Worm (Caenorhabditis elegans) whole organism, early embryonic: Measurements from ENCODE around the gene memi-1.

Source experiments
- B0310.2 ChIP-seq: sonication (generic microtip); optimal IDR thresholded peaks from 2 replicates; lab custom pipeline; 2016; ENCODE audit warnings: mild to moderate bottlenecking, missing genetic modification characterization, missing compliant biosample characterization
- aly-1 ChIP-seq: sonication (generic microtip); optimal IDR thresholded peaks from 2 replicates; lab custom pipeline; 2016; ENCODE audit warnings: missing genetic modification characterization, missing compliant biosample characterization
- ama-1 ChIP-seq: fragments of 150-350 bp; optimal IDR thresholded peaks from 2 replicates; lab custom pipeline; 2014
- ceh-13 ChIP-seq: fragments of 200-800 bp; sonication (Bioruptor generic); optimal IDR thresholded peaks from 2 replicates; lab custom pipeline; 2018; ENCODE audit warnings: mild to moderate bottlenecking, missing genetic modification characterization, missing compliant biosample characterization
- ceh-36 ChIP-seq: sonication (generic microtip); optimal IDR thresholded peaks from 2 replicates; lab custom pipeline; 2016; ENCODE audit warnings: missing genetic modification characterization, inconsistent platforms, missing compliant biosample characterization
- ets-7 ChIP-seq: sonication (generic microtip); optimal IDR thresholded peaks from 2 replicates; lab custom pipeline; 2016; ENCODE audit warnings: missing genotype, missing genetic modification characterization, missing compliant biosample characterization
- flt-1 ChIP-seq: fragments of 200-800 bp; sonication (Bioruptor generic); IDR thresholded peaks from 2 replicates; pipeline ENCODE4 v1.3.6; 2022; ENCODE audit warnings: missing genetic modification characterization, missing compliant biosample characterization
- hmbx-1 ChIP-seq: sonication (generic microtip); optimal IDR thresholded peaks from 2 replicates; lab custom pipeline; 2016; ENCODE audit warnings: mild to moderate bottlenecking, missing genetic modification characterization, missing compliant biosample characterization
- hmg-4 ChIP-seq: fragments of 200-800 bp; sonication (Bioruptor generic); optimal IDR thresholded peaks from 2 replicates; lab custom pipeline; 2018; ENCODE audit warnings: mild to moderate bottlenecking, missing genetic modification characterization, missing compliant biosample characterization
- hnd-1 ChIP-seq: sonication (generic microtip); optimal IDR thresholded peaks from 2 replicates; lab custom pipeline; 2016; ENCODE audit warnings: missing genetic modification characterization, missing compliant biosample characterization
- scrt-1 ChIP-seq: fragments of 200-800 bp; sonication (Bioruptor generic); IDR thresholded peaks from 2 replicates; pipeline ENCODE4 v1.3.6; 2022; ENCODE audit warnings: missing genetic modification characterization, missing compliant biosample characterization
- sea-1 ChIP-seq: fragments of 200-800 bp; sonication (Bioruptor generic); conservative IDR thresholded peaks from 2 replicates; pipeline ENCODE4 v1.3.6; 2022; ENCODE audit warnings: missing genetic modification characterization, missing compliant biosample characterization
- tbx-11 ChIP-seq: fragments of 200-800 bp; sonication (Bioruptor generic); IDR thresholded peaks from 2 replicates; pipeline ENCODE4 v1.3.6; 2022; ENCODE audit warnings: missing genetic modification characterization, missing compliant biosample characterization
- tbx-37 ChIP-seq: fragments of 200-800 bp; sonication (Bioruptor generic); conservative IDR thresholded peaks from 2 replicates; pipeline ENCODE4 v1.3.6; 2022; ENCODE audit warnings: missing genetic modification reagents, missing genetic modification characterization, missing compliant biosample characterization

- TF ChIP-seq ama-1 (lab: Kevin White, UChicago), result no peak
- no peak for TF ChIP-seq hnd-1
- TF ChIP-seq ets-7 (tag; lab: Kevin White, UChicago), result no peak
- TF ChIP-seq ceh-36 (tag; lab: Kevin White, UChicago), result no peak
- no peak for TF ChIP-seq sea-1 (GFP tag; lab: Robert Waterston, UW)
- no peak for TF ChIP-seq hmg-4 (GFP tag; lab: Kevin White, UChicago)
- no peak for TF ChIP-seq flt-1 (GFP tag; lab: Robert Waterston, UW)
- no peak for TF ChIP-seq ceh-13 (GFP tag; lab: Kevin White, UChicago)
- TF ChIP-seq hmbx-1, result no peak
- no peak for TF ChIP-seq aly-1 (tag; lab: Kevin White, UChicago)
- TF ChIP-seq scrt-1 (GFP tag; lab: Robert Waterston, UW), result no peak
- no peak for TF ChIP-seq tbx-11
- no peak for TF ChIP-seq B0310.2
- TF ChIP-seq tbx-37 (GFP tag; lab: Robert Waterston, UW), result no peak
Measured at ce11 chrIV:4776501-4776900, 16.3 kb upstream of the memi-1 start.
